Worm (Caenorhabditis elegans) whole organism, dauer: ENCODE results near the gene pho-12.

Experiments
- unc-62 ChIP-seq: sonication (generic microtip); optimal IDR thresholded peaks from 2 replicates; lab custom pipeline; 2017; ENCODE audit warnings: missing biosample characterization, missing genetic modification reagents, missing genetic modification characterization

Gene pho-12

ce11 chrII:5081124-5081913 lies 20.7 kb upstream of the pho-12 start, which contains the start of gene dsh-2:
Gene dsh-2 (minus strand): TSS chrII:5081174.
- TF ChIP-seq unc-62 = no peak

ce11 chrII:5071265-5071664 lies 10.6 kb upstream of the pho-12 start, which contains the start of gene C27A2.7:
Gene C27A2.7 (minus strand): TSS chrII:5071365.
- TF ChIP-seq unc-62 = no peak

- TF ChIP-seq unc-62 = no peak
Observed at ce11 chrII:5069525-5069924, 8.9 kb upstream of the pho-12 start, which contains the start of gene idpb-2. Gene idpb-2 (minus strand): TSS chrII:5069625.

ce11 chrII:5067927-5068326 lies 7.3 kb upstream of the pho-12 start, which contains the start of gene C27A2.8:
Gene C27A2.8 (minus strand): TSS chrII:5068043.
- TF ChIP-seq unc-62 = no peak

- no peak for TF ChIP-seq unc-62
Observed at ce11 chrII:5066967-5067366, 6.3 kb upstream of the pho-12 start.

ce11 chrII:5061794-5062368 lies 1.3 kb upstream of the pho-12 start, which contains the start of gene smc-5:
Gene smc-5 (plus strand): TSS chrII:5062125.
- TF ChIP-seq unc-62 = no peak

- TF ChIP-seq unc-62 = no peak
Observed at ce11 chrII:5058036-5058435, 2.6 kb downstream of the pho-12 start, which contains the start of gene C27A2.12. Gene C27A2.12 (minus strand): TSS chrII:5058136.

ce11 chrII:5057315-5057714 lies 3.3 kb downstream of the pho-12 start:
- TF ChIP-seq unc-62 = no peak

ce11 chrII:5056254-5056653 lies 4.4 kb downstream of the pho-12 start:
- TF ChIP-seq unc-62 = no peak

ce11 chrII:5055129-5055666 lies 5.4 kb downstream of the pho-12 start, which contains the start of the genes ify-1 and rpl-22:
Gene ify-1 (minus strand): TSS chrII:5055179.
Gene rpl-22 (plus strand): TSS chrII:5055616.
- TF ChIP-seq unc-62 = no peak

- no peak for TF ChIP-seq unc-62
Observed at ce11 chrII:5050776-5051175, 9.8 kb downstream of the pho-12 start.

ce11 chrII:5049865-5050342 lies 10.7 kb downstream of the pho-12 start, which contains the start of gene F33G12.6:
Gene F33G12.6 (plus strand): TSS chrII:5049915.
- no peak for TF ChIP-seq unc-62

ce11 chrII:5049249-5049648 lies 11.4 kb downstream of the pho-12 start:
- no peak for TF ChIP-seq unc-62

- no peak for TF ChIP-seq unc-62
Observed at ce11 chrII:5048185-5048795, 12.3 kb downstream of the pho-12 start.

- TF ChIP-seq unc-62 = no peak
Observed at ce11 chrII:5047279-5047678, 13.3 kb downstream of the pho-12 start.
